Fruit fly (Drosophila melanogaster) whole organism, pupa: Measurements from ENCODE around the gene superdeath.

Source experiments
- CG10348 ChIP-seq: fragments of 200-800 bp; sonication (Bioruptor generic); IDR thresholded peaks from 2 replicates; pipeline ENCODE4 v1.3.6; 2022; ENCODE audit warnings: missing biosample characterization, missing genetic modification characterization
- CG12605 ChIP-seq: fragments of 200-800 bp; sonication (Bioruptor generic); IDR thresholded peaks from 2 replicates; pipeline ENCODE4 v1.3.6; 2022; ENCODE audit warnings: missing biosample characterization, missing genetic modification characterization
- CG13204 ChIP-seq: fragments of 200-800 bp; sonication (Bioruptor generic); optimal IDR thresholded peaks from 2 replicates; lab custom pipeline; 2018; ENCODE audit warnings: missing biosample characterization, mild to moderate bottlenecking, missing genetic modification characterization, moderate library complexity
- CG14655 ChIP-seq: fragments of 200-800 bp; sonication (Bioruptor generic); optimal IDR thresholded peaks from 3 replicates; lab custom pipeline; 2017; ENCODE audit warnings: mild to moderate bottlenecking, missing biosample characterization, missing genetic modification reagents, missing genetic modification characterization
- CG15710 ChIP-seq: fragments of 200-800 bp; sonication (Bioruptor generic); optimal IDR thresholded peaks from 2 replicates; lab custom pipeline; 2018; ENCODE audit warnings: missing biosample characterization, mild to moderate bottlenecking, missing genetic modification characterization, moderate library complexity
- CG17806 ChIP-seq: fragments of 200-800 bp; sonication (Bioruptor generic); optimal IDR thresholded peaks from 2 replicates; lab custom pipeline; 2018; ENCODE audit warnings: missing biosample characterization, mild to moderate bottlenecking, missing genetic modification characterization, moderate library complexity
- CG32121 ChIP-seq: fragments of 200-800 bp; sonication (Bioruptor generic); IDR thresholded peaks from 2 replicates; pipeline ENCODE4 v1.3.6; 2022; ENCODE audit warnings: missing biosample characterization, missing genetic modification characterization
- CG34367 ChIP-seq: fragments of 200-800 bp; sonication (Bioruptor generic); optimal IDR thresholded peaks from 2 replicates; lab custom pipeline; 2018; ENCODE audit warnings: missing biosample characterization, mild to moderate bottlenecking, missing genetic modification characterization
- CG4496 ChIP-seq: fragments of 200-800 bp; sonication (Bioruptor generic); IDR thresholded peaks from 3 replicates; pipeline ENCODE4 v1.3.6; 2022; ENCODE audit warnings: missing biosample characterization, missing genetic modification characterization
- CG8159 ChIP-seq: fragments of 200-800 bp; sonication (Bioruptor generic); optimal IDR thresholded peaks from 3 replicates; lab custom pipeline; 2018; ENCODE audit warnings: missing biosample characterization, mild to moderate bottlenecking, missing genetic modification characterization, moderate library complexity
- CG8301 ChIP-seq: fragments of 200-800 bp; sonication (Bioruptor generic); optimal IDR thresholded peaks from 2 replicates; lab custom pipeline; 2018; ENCODE audit warnings: missing biosample characterization, mild to moderate bottlenecking, missing genetic modification characterization
- CG9948 ChIP-seq: fragments of 200-800 bp; sonication (Bioruptor generic); optimal IDR thresholded peaks from 2 replicates; lab custom pipeline; 2018; ENCODE audit warnings: missing biosample characterization, mild to moderate bottlenecking, missing genetic modification characterization, moderate library complexity
- D1 ChIP-seq: fragments of 200-800 bp; sonication (Bioruptor generic); optimal IDR thresholded peaks from 2 replicates; lab custom pipeline; 2018; ENCODE audit warnings: missing biosample characterization, mild to moderate bottlenecking, missing genetic modification characterization, moderate library complexity
- EcR ChIP-seq: fragments of 200-800 bp; sonication (Bioruptor generic); optimal IDR thresholded peaks from 3 replicates; lab custom pipeline; 2019; ENCODE audit warnings: missing biosample characterization, missing genetic modification characterization, mild to moderate bottlenecking, moderate library complexity, missing genetic modification reagents
- Ets98B ChIP-seq: fragments of 200-800 bp; sonication (Bioruptor generic); IDR thresholded peaks from 2 replicates; pipeline ENCODE4 v1.3.6; 2022; ENCODE audit warnings: missing biosample characterization, missing genetic modification characterization
- Pif1A ChIP-seq: fragments of 200-800 bp; sonication (Bioruptor generic); optimal IDR thresholded peaks from 3 replicates; lab custom pipeline; 2016; ENCODE audit warnings: missing biosample characterization, missing genetic modification characterization
- Pif1B ChIP-seq: fragments of 200-800 bp; sonication (Bioruptor generic); optimal IDR thresholded peaks from 3 replicates; lab custom pipeline; 2016; ENCODE audit warnings: missing biosample characterization, missing genetic modification characterization
- Snoo ChIP-seq: fragments of 200-800 bp; sonication (Bioruptor generic); optimal IDR thresholded peaks from 3 replicates; lab custom pipeline; 2017; ENCODE audit warnings: missing biosample characterization, mild to moderate bottlenecking, missing genetic modification characterization, inconsistent platforms
- fd96Ca ChIP-seq: fragments of 200-800 bp; sonication (Bioruptor generic); IDR thresholded peaks from 3 replicates; pipeline ENCODE4 v1.3.6; 2022; ENCODE audit warnings: missing biosample characterization, missing genetic modification characterization
- gl ChIP-seq: fragments of 200-800 bp; sonication (Bioruptor generic); optimal IDR thresholded peaks from 2 replicates; lab custom pipeline; 2018; ENCODE audit warnings: missing biosample characterization, mild to moderate bottlenecking, missing genetic modification characterization
- rn ChIP-seq: fragments of 200-800 bp; sonication (Bioruptor generic); IDR thresholded peaks from 2 replicates; pipeline ENCODE4 v1.3.6; 2022; ENCODE audit warnings: missing biosample characterization, missing genetic modification characterization

superdeath gene

DNA sequence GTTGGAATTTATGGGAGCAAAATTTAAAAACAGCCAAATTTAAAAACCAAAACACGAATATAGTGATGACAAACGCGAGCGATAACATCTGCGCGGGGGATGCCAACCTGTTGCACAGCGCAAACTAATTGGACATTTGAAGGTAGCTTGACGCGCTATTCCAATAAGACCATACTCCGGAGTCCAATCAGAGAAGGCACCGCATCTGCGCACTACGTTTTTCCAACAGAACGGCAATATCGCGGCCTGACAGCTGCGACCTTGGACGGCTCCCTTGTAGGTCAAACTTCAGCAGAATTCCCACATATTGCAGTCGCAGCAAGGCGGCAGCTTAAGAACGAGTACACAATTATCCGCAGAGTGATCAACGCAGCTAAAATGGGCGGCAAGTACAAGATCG is 9.6 kb downstream of the superdeath start, which contains the start of the genes CG11882 and Pglym78:
Gene CG11882 (minus strand): TSS at position 101 of the 400 bp plus-strand sequence.
Gene Pglym78 (plus strand): TSS at position 177 of the 400 bp plus-strand sequence.
- no peak for TF ChIP-seq rn (GFP tag; lab: Robert Waterston, UW)
- TF ChIP-seq CG12605 (GFP tag; lab: Robert Waterston, UW): peak; percentile 54; the same call in 1 of the 2 replicates
- TF ChIP-seq CG8159: no peak
- no peak for TF ChIP-seq Pif1A (GFP tag; lab: Kevin White, UChicago)
- peak; percentile 55 for TF ChIP-seq CG32121 (GFP tag; lab: Robert Waterston, UW)
- TF ChIP-seq Ets98B: 0 out of 2 replicates have a peak, but pooled peaks have one; percentile 7
- TF ChIP-seq Pif1B (GFP tag; lab: Kevin White, UChicago): no peak
- TF ChIP-seq gl: no peak
- peak; percentile 67 for TF ChIP-seq EcR (GFP tag; lab: Kevin White, UChicago)
- no peak for TF ChIP-seq fd96Ca (GFP tag; lab: Robert Waterston, UW)
- TF ChIP-seq Snoo: peak; percentile 37
- peak; percentile 59; the same call in 2 of the 3 replicates for TF ChIP-seq CG4496 (GFP tag; lab: Robert Waterston, UW)
- peak; percentile 6 for TF ChIP-seq CG15710
- TF ChIP-seq, all 21 proteins: peak for 7

- TF ChIP-seq gl (no peak), Snoo (peak; percentile 49), CG8159 (peak; percentile 59), EcR (GFP tag; lab: Kevin White, UChicago) (no peak), D1 (no peak), CG4496 (GFP tag; lab: Robert Waterston, UW) (peak; percentile 68; the same call in 2 of the 3 replicates), Ets98B (peak; percentile 73), CG13204 (no peak), CG15710 (peak; percentile 42), CG8301 (tag; lab: Kevin White, UChicago) (peak; percentile 61), CG14655 (GFP tag; lab: Kevin White, UChicago) (no peak), CG12605 (GFP tag; lab: Robert Waterston, UW) (peak; percentile 66), CG9948 (tag; lab: Kevin White, UChicago) (peak; percentile 20), CG32121 (GFP tag; lab: Robert Waterston, UW) (peak; percentile 50), Pif1B (GFP tag; lab: Kevin White, UChicago) (no peak), CG34367 (tag; lab: Kevin White, UChicago) (peak; percentile 28), CG10348 (GFP tag; lab: Robert Waterston, UW) (no peak), rn (GFP tag; lab: Robert Waterston, UW) (no peak), fd96Ca (GFP tag; lab: Robert Waterston, UW) (peak; percentile 52; the same call in 1 of the 3 replicates), CG17806 (peak; percentile 49)
Measured at dm6 chr3R:29151621-29152092, 13.2 kb downstream of the superdeath start, which contains the start of gene eIF2D. eIF2D (minus strand) TSS chr3R:29151794.

DNA sequence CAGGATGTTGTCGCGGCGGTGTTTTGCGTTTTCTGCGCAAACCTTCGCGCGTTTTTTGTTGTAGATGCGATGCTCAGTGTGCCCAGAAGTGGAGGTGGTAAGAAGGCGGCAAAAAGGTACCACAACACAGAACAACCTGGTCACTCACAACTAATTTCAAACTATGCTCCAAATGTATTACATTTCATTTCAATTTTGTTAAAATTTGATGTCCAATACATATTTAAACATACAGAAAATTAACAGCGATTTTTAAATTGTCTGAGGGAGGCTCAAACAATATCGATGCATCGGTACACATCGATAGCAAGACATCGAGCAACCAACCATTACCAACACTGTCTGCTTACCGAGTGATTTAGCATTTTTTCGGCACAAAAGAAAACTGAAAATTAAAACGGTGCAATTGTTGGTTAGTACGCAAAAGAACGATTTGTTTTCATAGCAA is 14.8 kb downstream of the superdeath start, which contains the start of the genes Slbp and Rpn2:
Gene Slbp (minus strand): TSS at position 70 of the 448 bp plus-strand sequence.
Gene Rpn2 (plus strand): TSS at position 328 of the 448 bp plus-strand sequence.
- peak; percentile 24 for TF ChIP-seq CG8159
- TF ChIP-seq CG34367 (tag; lab: Kevin White, UChicago): no peak
- peak; percentile 23 for TF ChIP-seq Snoo
- TF ChIP-seq CG15710: peak; percentile 28
- TF ChIP-seq Ets98B: no peak
- no peak for TF ChIP-seq CG14655 (GFP tag; lab: Kevin White, UChicago)
- TF ChIP-seq, all 21 proteins: peak for 3

dm6 chr3R:29157418-29158398 is 19.2 kb downstream of the superdeath start, which contains the start of gene rdog:
rdog (plus strand) TSS chr3R:29158122.
- TF ChIP-seq CG8301 (tag; lab: Kevin White, UChicago) (peak; percentile 78), CG8159 (peak; percentile 80), CG14655 (GFP tag; lab: Kevin White, UChicago) (no peak), CG10348 (GFP tag; lab: Robert Waterston, UW) (0 out of 2 replicates have a peak, but pooled peaks have one; percentile 33), Ets98B (peak; percentile 40), CG9948 (tag; lab: Kevin White, UChicago) (peak; percentile 73), CG34367 (tag; lab: Kevin White, UChicago) (peak; percentile 72), CG12605 (GFP tag; lab: Robert Waterston, UW) (no peak), CG4496 (GFP tag; lab: Robert Waterston, UW) (peak; percentile 59), Snoo (peak; percentile 82), CG15710 (peak; percentile 77), fd96Ca (GFP tag; lab: Robert Waterston, UW) (peak; percentile 26; the same call in 1 of the 3 replicates), CG17806 (peak; percentile 71), gl (peak; percentile 18), Pif1B (GFP tag; lab: Kevin White, UChicago) (peak; percentile 60), CG32121 (GFP tag; lab: Robert Waterston, UW) (no peak), EcR (GFP tag; lab: Kevin White, UChicago) (peak; percentile 41), rn (GFP tag; lab: Robert Waterston, UW) (no peak), CG13204 (no peak)

DNA sequence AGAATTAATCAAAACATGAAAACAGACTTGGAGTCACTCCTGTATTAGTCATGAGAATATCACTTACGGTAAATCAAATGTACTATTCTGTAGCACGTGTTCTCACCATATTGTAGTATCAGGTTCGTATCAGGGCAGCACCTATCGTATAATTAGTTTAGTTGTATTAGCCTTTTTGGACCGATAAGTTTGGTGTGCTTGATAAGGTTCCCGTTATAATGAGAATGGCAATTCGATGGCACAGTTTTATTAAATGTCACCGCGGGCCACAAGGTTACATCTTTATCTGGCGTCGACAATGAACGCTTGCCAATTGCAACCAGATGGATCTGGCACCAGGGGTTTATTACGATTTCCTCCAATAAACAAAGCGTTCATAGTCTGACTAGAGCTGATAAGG is 20.3 kb downstream of the superdeath start:
- TF ChIP-seq CG17806 (no peak), CG8301 (tag; lab: Kevin White, UChicago) (no peak), CG34367 (tag; lab: Kevin White, UChicago) (no peak), CG32121 (GFP tag; lab: Robert Waterston, UW) (no peak), Pif1A (GFP tag; lab: Kevin White, UChicago) (no peak), D1 (no peak), fd96Ca (GFP tag; lab: Robert Waterston, UW) (no peak), CG15710 (no peak), CG8159 (no peak), Ets98B (no peak), CG10348 (GFP tag; lab: Robert Waterston, UW) (no peak), rn (GFP tag; lab: Robert Waterston, UW) (no peak), CG14655 (GFP tag; lab: Kevin White, UChicago) (no peak), Snoo (no peak), CG4496 (GFP tag; lab: Robert Waterston, UW) (no peak), CG9948 (tag; lab: Kevin White, UChicago) (no peak), EcR (GFP tag; lab: Kevin White, UChicago) (no peak), gl (no peak), CG13204 (no peak)
